Fruit fly (Drosophila melanogaster) whole organism, wandering third instar larva: ENCODE measurements around the gene grn.

Experiments used
- CG32264 ChIP-seq: fragments of 200-800 bp; sonication (Bioruptor generic); optimal IDR thresholded peaks from 2 replicates; lab custom pipeline; 2016; ENCODE audit warnings: missing biosample characterization, missing genetic modification characterization
- CG9705 ChIP-seq: fragments of 200-800 bp; sonication (Bioruptor generic); optimal IDR thresholded peaks from 2 replicates; lab custom pipeline; 2018; ENCODE audit warnings: missing biosample characterization, mild to moderate bottlenecking, missing genetic modification characterization
- CrebA ChIP-seq: fragments of 200-800 bp; sonication (Bioruptor generic); optimal IDR thresholded peaks from 2 replicates; lab custom pipeline; 2016; ENCODE audit warnings: missing biosample characterization, mild to moderate bottlenecking, missing genetic modification characterization, borderline replicate concordance
- Dfd ChIP-seq: fragments of >200 bp; optimal IDR thresholded peaks from 2 replicates; lab custom pipeline; 2017; ENCODE audit warnings: missing biosample characterization, missing genetic modification characterization
- Dif ChIP-seq: fragments of 200-275, 200-300 bp; sonication (Bioruptor generic); optimal IDR thresholded peaks from 2 replicates; lab custom pipeline; 2018; ENCODE audit warnings: missing biosample characterization, missing genetic modification characterization; ENCODE audit not compliant: partially characterized antibody
- GATAd ChIP-seq: sonication (Bioruptor generic); optimal IDR thresholded peaks from 2 replicates; lab custom pipeline; 2016; ENCODE audit warnings: missing biosample characterization, missing genetic modification characterization
- HLH106 ChIP-seq: fragments of 200-800 bp; optimal IDR thresholded peaks from 3 replicates; lab custom pipeline; 2019; ENCODE audit warnings: missing biosample characterization, mild to moderate bottlenecking, missing genetic modification characterization, moderate library complexity
- Hr78 ChIP-seq: fragments of >200 bp; optimal IDR thresholded peaks from 2 replicates; lab custom pipeline; 2017; ENCODE audit warnings: missing biosample characterization, missing genetic modification characterization
- Hr83 ChIP-seq: fragments of 200-300 bp; sonication (Bioruptor generic); optimal IDR thresholded peaks from 2 replicates; lab custom pipeline; 2016; ENCODE audit warnings: missing biosample characterization, mild to moderate bottlenecking, missing genetic modification characterization, moderate library complexity; ENCODE audit not compliant: poor library complexity, severe bottlenecking
- Myc ChIP-seq: fragments of >200 bp; optimal IDR thresholded peaks from 2 replicates; lab custom pipeline; 2017
- N ChIP-seq: fragments of >200 bp; optimal IDR thresholded peaks from 2 replicates; lab custom pipeline; 2018; ENCODE audit warnings: missing biosample characterization, missing external identifiers, missing genetic modification characterization
- OdsH ChIP-seq: fragments of 200-800 bp; sonication (Bioruptor generic); optimal IDR thresholded peaks from 2 replicates; lab custom pipeline; 2016; ENCODE audit warnings: missing biosample characterization, mild to moderate bottlenecking, missing genetic modification characterization
- Rel ChIP-seq, 2 experiments: fragments of 200-800 bp; sonication (Bioruptor generic) in 1 of 2; optimal IDR thresholded peaks; 2 replicates in 1 of 2; 3 replicates in 1 of 2; lab custom pipeline; 2016 to 2019; ENCODE audit warnings: mild to moderate bottlenecking in 2 of 2, missing biosample characterization in 2 of 2, missing genetic modification characterization in 2 of 2, moderate library complexity in 1 of 2
- Sp1 ChIP-seq: fragments of 200-800 bp; sonication (Bioruptor generic); optimal IDR thresholded peaks from 3 replicates; lab custom pipeline; 2019; ENCODE audit warnings: missing biosample characterization, mild to moderate bottlenecking, missing genetic modification characterization, moderate library complexity
- Vsx2 ChIP-seq: fragments of 200-300, 225-300 bp; sonication (Bioruptor generic); optimal IDR thresholded peaks from 2 replicates; lab custom pipeline; 2018; ENCODE audit warnings: missing biosample characterization, missing genetic modification characterization; ENCODE audit not compliant: partially characterized antibody
- dl ChIP-seq, 2 experiments: fragments of 175-275, 200-275 bp in 1 of 2; fragments of 200-275 bp in 1 of 2; sonication (Bioruptor generic); optimal IDR thresholded peaks; lab custom pipeline; 2018; ENCODE audit warnings: mild to moderate bottlenecking in 2 of 2, missing biosample characterization in 2 of 2, missing genetic modification characterization in 2 of 2, moderate library complexity in 2 of 2; ENCODE audit not compliant: partially characterized antibody in 2 of 2, insufficient read depth in 1 of 2
- ey ChIP-seq: fragments of 200-800 bp; sonication (Bioruptor generic); optimal IDR thresholded peaks from 2 replicates; lab custom pipeline; 2016; ENCODE audit warnings: missing biosample characterization, missing genetic modification characterization
- foxo ChIP-seq, 2 experiments: fragments of 200-800 bp; sonication (Bioruptor generic); optimal IDR thresholded peaks; 2 replicates in 1 of 2; 3 replicates in 1 of 2; lab custom pipeline; 2016 to 2017; ENCODE audit warnings: missing biosample characterization in 2 of 2, missing genetic modification characterization in 2 of 2
- fru ChIP-seq: fragments of 200-800 bp; sonication (Bioruptor generic); optimal IDR thresholded peaks from 3 replicates; lab custom pipeline; 2016; ENCODE audit warnings: missing biosample characterization, mild to moderate bottlenecking, missing genetic modification characterization
- h ChIP-seq: fragments of 200-800 bp; sonication (Bioruptor generic); optimal IDR thresholded peaks from 3 replicates; lab custom pipeline; 2016; ENCODE audit warnings: missing biosample characterization, mild to moderate bottlenecking, missing genetic modification characterization
- jim ChIP-seq: fragments of 175-275, 200-325 bp; sonication (Bioruptor generic); optimal IDR thresholded peaks from 2 replicates; lab custom pipeline; 2016; ENCODE audit warnings: missing biosample characterization, mild to moderate bottlenecking, missing genetic modification characterization
- lola ChIP-seq: fragments of >200 bp; optimal IDR thresholded peaks from 2 replicates; lab custom pipeline; 2017; ENCODE audit warnings: missing biosample characterization, missing genetic modification characterization
- pan ChIP-seq: fragments of >200 bp; optimal IDR thresholded peaks from 2 replicates; lab custom pipeline; 2017
- psq ChIP-seq: fragments of 200-800 bp; sonication (Bioruptor generic); optimal IDR thresholded peaks from 3 replicates; lab custom pipeline; 2017; ENCODE audit warnings: missing biosample characterization, mild to moderate bottlenecking, missing genetic modification characterization, moderate library complexity
- sage ChIP-seq: fragments of 200-800 bp; sonication (Bioruptor generic); optimal IDR thresholded peaks from 2 replicates; lab custom pipeline; 2016; ENCODE audit warnings: missing biosample characterization, mild to moderate bottlenecking, missing genetic modification characterization
- tai ChIP-seq: sonication (Bioruptor generic); optimal IDR thresholded peaks from 2 replicates; lab custom pipeline; 2016; ENCODE audit warnings: missing biosample characterization, missing genetic modification characterization
- usp ChIP-seq: fragments of >200 bp; optimal IDR thresholded peaks from 2 replicates; lab custom pipeline; 2017; ENCODE audit warnings: missing biosample characterization, missing genetic modification characterization
- woc ChIP-seq: sonication (Bioruptor generic); optimal IDR thresholded peaks from 2 replicates; lab custom pipeline; 2016; ENCODE audit warnings: missing biosample characterization, mild to moderate bottlenecking, missing genetic modification characterization

The grn gene

DNA sequence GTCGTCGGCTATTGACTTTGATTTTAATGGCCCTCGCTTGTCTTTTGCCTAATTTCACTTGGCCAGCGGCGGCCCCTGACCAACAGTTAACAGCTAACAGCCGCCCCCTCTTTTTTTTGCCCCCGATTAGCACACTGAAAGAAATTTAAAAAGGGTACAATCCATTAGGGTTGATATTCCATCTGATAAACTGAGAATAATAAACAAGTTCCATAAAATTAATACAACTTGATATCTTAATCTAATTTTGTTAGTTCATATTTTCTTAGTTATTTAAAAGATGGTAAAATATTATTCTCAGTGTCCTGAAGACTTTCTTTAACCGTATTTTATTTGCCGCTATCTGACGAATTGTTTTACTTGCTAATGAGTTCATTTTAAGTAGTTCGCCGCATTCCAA, 8.2 kb upstream of the grn start:
- TF ChIP-seq CrebA (no peak), N (no peak), jim (GFP tag; lab: Kevin White, UChicago) (no peak)

DNA sequence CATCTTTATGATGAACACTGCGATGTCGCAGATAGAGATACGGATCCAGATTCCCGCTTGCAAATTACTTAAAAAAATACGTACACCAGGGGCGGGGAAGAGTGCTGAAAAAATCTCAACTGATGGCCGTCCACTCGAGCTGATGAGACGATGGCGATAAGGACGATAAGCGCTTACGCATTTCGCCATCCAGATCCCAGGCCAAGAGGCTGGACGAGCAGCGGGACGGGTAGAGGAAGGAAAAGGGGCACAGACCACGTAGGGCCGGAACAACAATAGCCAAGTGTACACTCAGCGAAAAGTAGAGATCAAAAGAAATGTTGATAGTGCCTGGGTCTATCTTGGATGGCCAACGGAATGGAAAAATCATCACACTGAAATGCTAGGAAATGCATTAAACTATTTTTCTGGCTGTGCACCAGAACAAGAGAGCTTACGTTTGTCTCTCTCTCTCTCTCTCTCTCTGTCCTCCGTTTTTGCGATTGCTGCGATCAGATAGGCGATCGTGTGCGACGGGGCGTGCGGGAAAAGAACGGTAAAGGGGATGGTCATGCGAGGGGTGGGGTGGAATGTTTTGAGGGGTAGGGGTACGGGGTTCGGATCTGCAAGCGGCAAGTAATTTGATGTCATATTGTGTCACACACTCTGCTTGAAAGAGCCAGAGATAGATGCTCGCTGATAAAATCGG, 6.3 kb upstream of the grn start:
- no peak for TF ChIP-seq CrebA
- no peak for TF ChIP-seq Sp1 (GFP tag; lab: Kevin White, UChicago)
- TF ChIP-seq dl (GFP tag; optimal IDR thresholded peaks at IDR 0.05; lab: Kevin White, UChicago; ENCODE audit: insufficient read depth in 1 of 2, partially characterized antibody in 2 of 2): no peak
- no peak for TF ChIP-seq tai (GFP tag; lab: Kevin White, UChicago)
- TF ChIP-seq Dif (GFP tag; lab: Kevin White, UChicago): no peak

DNA sequence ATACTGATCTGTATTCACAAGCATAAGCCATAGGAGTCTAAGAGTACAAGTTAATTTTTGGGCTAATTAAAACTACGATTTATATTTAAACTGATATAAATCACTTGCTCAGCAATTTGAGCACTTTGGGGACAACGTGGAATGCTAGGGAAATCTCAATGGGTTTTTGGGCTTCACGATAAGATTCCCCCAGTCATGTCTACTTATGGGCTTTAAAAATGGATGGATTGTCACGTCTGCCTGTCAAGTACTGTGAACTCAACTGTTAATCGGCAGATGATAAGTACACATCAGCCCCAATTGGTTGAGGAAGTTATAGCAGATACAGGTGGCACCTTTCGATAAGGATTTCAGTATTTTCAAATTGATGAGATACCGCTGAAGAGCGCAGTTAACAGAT, 2.3 kb upstream of the grn start:
- peak; percentile 4 for TF ChIP-seq h (GFP tag; lab: Kevin White, UChicago)
- no peak for TF ChIP-seq pan (lab: Kevin White, UChicago)
- peak; percentile 18 for TF ChIP-seq Vsx2 (GFP tag; lab: Kevin White, UChicago)
- no peak for TF ChIP-seq Rel (GFP tag; optimal IDR thresholded peaks at IDR 0.05; lab: Kevin White, UChicago)
- peak; percentile 10 for TF ChIP-seq Rel (tag; optimal IDR thresholded peaks at IDR 0.05; lab: Kevin White, UChicago)

DNA sequence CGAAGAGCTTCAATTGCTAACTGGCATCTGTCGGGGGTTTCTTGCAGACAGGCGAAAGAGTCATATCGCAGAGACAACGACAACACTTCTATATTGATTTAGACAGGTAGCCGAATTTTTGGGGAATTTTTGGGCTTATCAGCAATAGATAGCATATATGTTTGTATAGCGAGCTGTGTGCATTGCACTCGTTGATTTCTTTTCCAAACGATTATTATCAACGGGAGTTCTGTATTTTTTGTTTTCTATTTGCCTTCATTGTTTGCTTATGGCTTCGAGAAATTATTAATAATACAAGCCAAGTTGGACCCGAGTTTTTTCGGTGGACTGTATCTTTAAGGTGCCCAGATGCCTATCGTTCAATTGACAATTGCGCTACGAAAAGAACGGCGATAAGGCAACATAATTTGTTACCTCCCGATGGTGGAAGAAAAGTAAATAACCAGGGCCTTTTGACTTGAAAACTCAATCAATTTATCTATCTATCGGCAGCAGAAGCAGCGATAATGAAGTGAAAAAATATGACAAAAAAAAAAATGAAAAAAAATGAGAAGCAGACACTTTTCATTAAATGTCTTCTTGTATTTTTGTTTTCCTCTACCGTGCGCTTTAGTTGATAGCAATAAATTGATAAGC, 750 bp downstream of the grn start:
- TF ChIP-seq psq: no peak
- TF ChIP-seq Rel (GFP tag; optimal IDR thresholded peaks at IDR 0.05; lab: Kevin White, UChicago): no peak
- TF ChIP-seq Rel (tag; optimal IDR thresholded peaks at IDR 0.05; lab: Kevin White, UChicago): peak; percentile 96

DNA sequence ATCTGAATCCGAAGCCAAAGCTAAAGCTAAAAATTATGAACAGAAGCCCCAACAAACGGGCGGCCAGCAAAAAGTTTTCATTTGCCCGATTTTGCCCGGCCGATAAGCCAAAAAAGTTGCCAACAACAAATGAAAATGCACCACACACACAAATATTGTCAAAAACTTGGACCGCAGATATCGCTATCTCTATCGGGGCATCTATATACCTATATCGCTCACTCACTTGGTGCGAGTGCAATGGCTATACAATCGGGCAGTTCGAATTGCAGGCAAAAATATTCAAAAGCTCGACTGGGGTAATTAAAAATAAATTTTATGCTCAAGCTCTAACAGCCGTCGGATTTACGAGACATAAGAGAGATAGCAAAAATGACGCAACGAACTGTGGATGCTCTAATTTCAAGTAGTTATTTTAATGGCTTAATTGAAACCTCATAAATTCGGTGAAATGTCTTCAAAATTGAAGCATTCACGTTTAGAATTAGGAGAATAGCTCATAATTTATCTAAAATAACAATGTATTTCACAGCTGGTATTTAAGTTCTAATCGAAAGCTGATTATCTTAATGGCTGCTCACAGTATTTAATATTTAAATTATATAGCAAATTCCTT, 5.1 kb downstream of the grn start:
- TF ChIP-seq dl (GFP tag; optimal IDR thresholded peaks at IDR 0.05; lab: Kevin White, UChicago; ENCODE audit: insufficient read depth in 1 of 2, partially characterized antibody in 2 of 2) (no peak), Dfd (GFP tag; lab: Kevin White, UChicago) (no peak), h (GFP tag; lab: Kevin White, UChicago) (no peak), CrebA (no peak), HLH106 (tag; lab: Kevin White, UChicago) (no peak), usp (GFP tag; lab: Kevin White, UChicago) (no peak), CG9705 (GFP tag; lab: Kevin White, UChicago) (no peak), Hr78 (GFP tag; lab: Kevin White, UChicago) (no peak), Hr83 (no peak), sage (GFP tag; lab: Kevin White, UChicago) (no peak), pan (lab: Kevin White, UChicago) (no peak), woc (no peak), Myc (lab: Kevin White, UChicago) (no peak), psq (no peak), fru (GFP tag; lab: Kevin White, UChicago) (no peak), foxo (GFP tag; optimal IDR thresholded peaks at IDR 0.05; lab: Kevin White, UChicago) (no peak), lola (GFP tag; lab: Kevin White, UChicago) (no peak)

DNA sequence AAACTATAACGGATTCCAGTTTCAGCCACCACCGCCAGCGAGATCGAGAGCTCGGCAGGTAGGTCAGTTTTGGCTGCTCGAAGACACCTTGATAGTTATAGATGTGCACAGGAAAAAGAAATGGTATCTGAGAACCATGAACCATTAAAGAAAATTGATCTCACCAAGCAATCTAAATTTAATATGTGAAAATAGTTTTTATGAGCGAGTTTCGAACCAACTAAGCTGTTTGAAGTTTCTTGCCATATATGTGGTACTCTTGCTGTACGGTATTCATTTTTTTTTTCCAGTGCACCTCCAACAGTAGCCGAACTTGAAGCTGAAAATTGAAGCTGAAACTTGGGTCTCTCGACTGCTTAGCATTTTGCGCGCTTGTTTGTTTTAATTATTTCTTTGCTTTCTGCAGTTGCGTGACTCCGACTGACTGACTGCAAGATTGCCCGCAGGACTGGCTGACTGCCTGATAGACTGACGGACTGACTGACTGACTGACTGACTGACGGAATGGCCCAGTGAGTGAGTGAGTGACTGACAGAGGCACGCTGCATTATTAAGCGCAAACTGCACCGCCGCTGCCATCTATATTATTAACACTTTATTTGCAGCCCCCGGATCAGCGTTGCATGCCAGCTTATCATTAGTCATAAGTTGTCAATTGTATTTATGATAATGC, 9.6 kb downstream of the grn start:
- no peak for TF ChIP-seq dl (GFP tag; optimal IDR thresholded peaks at IDR 0.05; lab: Kevin White, UChicago; ENCODE audit: insufficient read depth in 1 of 2, partially characterized antibody in 2 of 2)
- TF ChIP-seq CG32264 (GFP tag; lab: Kevin White, UChicago): no peak
- TF ChIP-seq Sp1 (GFP tag; lab: Kevin White, UChicago): no peak
- no peak for TF ChIP-seq ey (GFP tag; lab: Kevin White, UChicago)
- no peak for TF ChIP-seq woc
- TF ChIP-seq psq: no peak
- no peak for TF ChIP-seq CG9705 (GFP tag; lab: Kevin White, UChicago)
- no peak for TF ChIP-seq foxo (GFP tag; optimal IDR thresholded peaks at IDR 0.05; lab: Kevin White, UChicago)
- no peak for TF ChIP-seq fru (GFP tag; lab: Kevin White, UChicago)
- no peak for TF ChIP-seq lola (GFP tag; lab: Kevin White, UChicago)
- no peak for TF ChIP-seq GATAd (GFP tag; lab: Kevin White, UChicago)
- no peak for TF ChIP-seq CrebA
- no peak for TF ChIP-seq usp (GFP tag; lab: Kevin White, UChicago)
- TF ChIP-seq jim (GFP tag; lab: Kevin White, UChicago): no peak
- no peak for TF ChIP-seq OdsH (GFP tag; lab: Kevin White, UChicago)
- TF ChIP-seq, all 38 proteins: peak for 0
